Fruit fly (Drosophila melanogaster) whole organism, larva: ENCODE measurements around the gene CG5290.

ENCODE experiments used
- noc ChIP-seq: fragments of 200-800 bp; sonication (Bioruptor generic); optimal IDR thresholded peaks from 3 replicates; lab custom pipeline; 2019; ENCODE audit warnings: missing biosample characterization, mild to moderate bottlenecking, missing genetic modification characterization, moderate library complexity

Gene CG5290

DNA sequence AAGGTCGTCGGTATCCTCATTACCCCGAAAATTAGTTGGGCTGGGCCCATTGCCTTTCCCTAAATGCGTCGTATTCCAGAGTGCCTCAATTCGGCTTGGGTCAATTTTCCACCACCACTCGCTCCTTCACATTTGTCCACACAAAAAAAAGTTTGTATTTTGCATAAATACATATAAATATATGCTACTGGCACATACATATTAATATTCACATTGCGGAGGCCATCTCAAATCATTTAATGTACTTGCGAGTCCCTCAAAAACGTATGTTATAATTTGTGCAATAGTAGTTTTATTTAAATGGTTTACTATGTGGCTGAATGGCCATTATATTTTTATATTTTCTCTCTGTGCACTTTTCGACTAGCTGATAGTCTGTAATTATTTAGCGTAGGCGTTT, 29.2 kb upstream of the CG5290 start:
- no peak for TF ChIP-seq noc (tag; lab: Kevin White, UChicago)

DNA sequence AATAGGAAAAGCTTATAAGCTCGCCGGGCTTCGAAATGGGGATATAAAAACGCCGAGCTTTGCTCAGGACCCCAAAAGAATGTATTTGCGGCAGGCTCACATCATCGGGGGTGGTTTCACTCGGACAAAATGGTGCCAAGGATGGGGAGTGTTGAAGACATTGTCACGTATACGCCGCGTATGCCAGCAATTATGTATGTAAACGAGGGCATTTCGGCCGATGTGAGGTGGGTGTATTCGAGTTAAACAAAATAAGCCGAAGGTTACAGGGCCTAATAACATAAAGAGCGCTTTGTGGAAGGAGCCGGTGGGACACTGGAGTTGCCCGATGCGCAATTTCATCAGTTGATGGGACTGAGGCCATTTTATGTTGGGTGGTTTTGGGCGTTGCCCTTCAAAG, 28.6 kb upstream of the CG5290 start:
- TF ChIP-seq noc (tag; lab: Kevin White, UChicago) = no peak

DNA sequence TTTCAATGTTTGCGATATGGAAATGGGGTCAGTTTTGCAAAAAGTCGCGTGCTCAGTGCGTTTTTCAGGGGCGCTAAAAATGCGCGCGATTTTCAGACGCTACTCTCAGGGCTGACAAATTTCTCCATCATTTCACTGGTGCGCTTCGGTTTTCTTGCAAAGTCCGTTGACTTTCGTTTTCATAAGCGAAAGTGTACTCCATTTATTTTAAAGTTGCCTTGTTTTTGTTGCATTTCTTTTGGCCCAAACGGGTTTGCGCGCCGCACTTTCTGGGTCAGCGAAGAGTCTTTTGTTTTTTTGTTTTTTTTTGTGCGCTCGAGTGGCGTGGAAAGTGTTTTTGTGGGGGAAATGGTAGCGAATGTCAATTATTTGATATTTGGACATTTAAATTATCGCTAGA, 27.3 kb upstream of the CG5290 start:
- TF ChIP-seq noc (tag; lab: Kevin White, UChicago) = no peak

DNA sequence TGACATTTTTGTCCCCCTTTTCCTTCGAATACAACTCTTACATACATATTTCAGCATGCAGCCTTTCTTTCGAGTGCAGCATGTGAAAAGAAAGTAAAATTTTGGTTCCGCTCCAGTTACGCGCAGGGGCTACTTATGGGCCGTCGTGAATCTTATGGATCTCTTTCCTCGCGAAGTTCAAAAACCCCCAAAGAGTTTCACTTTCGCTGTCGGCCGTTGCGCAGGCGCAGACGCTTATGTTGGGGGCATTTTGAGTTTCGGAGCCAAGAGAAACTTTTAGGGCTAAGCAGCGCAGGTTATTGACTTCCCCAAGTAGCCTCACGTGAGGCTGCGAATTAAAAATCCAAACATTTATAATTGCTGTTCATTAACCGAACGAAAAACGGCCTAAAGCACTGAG, 26.3 kb upstream of the CG5290 start:
- no peak for TF ChIP-seq noc (tag; lab: Kevin White, UChicago)

DNA sequence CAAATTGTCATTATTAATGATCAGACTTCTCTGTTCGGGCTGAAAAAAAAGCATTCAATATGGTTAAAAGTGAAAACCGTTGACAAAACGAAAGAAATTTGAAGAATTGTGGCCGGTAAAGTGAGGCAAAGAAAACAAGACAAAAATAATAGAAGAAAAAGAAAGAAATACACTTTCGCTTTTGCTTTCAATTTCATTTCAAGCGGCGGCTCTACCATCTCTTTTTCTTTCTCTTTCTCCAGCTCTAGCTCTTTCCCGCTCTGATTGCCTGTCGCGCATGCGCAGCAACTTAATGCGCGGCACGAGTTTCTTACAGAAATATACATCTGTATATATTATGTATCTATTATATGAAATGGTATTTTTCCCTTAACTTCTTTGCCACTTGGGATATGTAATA, 24.9 kb upstream of the CG5290 start:
- no peak for TF ChIP-seq noc (tag; lab: Kevin White, UChicago)

DNA sequence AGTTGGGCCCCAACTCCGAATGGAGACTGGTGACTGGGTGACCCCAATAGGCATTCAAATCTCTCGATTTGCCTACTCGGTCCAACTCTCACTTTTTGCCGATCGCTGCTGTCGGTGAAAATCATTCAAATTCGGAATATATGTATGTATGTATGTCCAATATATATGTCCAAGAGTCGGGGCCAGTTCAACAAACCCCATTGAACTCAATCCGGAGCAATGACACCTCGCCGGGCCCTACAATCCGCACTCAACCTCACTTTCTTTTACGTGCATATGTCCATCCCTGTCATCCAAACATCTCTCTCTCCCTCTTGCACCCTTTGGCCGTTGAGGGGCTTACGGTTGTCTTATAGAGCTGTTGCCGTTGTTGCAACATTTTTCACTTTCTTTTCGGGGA, 22.7 kb upstream of the CG5290 start:
- no peak for TF ChIP-seq noc (tag; lab: Kevin White, UChicago)

DNA sequence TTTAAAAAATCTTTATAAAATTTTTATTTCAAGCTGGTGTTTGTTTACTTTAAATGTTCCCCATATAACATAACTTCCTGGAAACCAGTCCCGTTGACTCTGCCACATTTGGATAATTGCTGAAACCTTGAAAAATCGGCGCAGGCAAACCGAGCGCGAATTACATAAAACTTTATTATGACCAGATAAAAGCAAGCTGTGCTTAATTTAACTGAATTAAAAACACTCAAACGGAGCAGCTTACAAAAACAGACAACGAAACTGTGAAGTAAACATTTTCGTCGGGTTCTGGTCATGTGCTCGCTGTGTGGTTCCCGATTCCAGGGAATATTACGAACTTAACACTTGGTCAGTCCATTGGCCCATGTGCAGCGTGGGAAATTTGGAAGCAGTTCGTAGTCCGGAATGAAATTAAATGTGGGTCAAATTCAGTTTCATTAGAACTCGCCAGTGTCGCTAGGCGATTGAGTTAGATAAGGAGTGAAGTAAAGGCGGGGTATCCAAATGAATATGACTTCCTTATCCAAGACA, 21.5 kb upstream of the CG5290 start:
- no peak for TF ChIP-seq noc (tag; lab: Kevin White, UChicago)

DNA sequence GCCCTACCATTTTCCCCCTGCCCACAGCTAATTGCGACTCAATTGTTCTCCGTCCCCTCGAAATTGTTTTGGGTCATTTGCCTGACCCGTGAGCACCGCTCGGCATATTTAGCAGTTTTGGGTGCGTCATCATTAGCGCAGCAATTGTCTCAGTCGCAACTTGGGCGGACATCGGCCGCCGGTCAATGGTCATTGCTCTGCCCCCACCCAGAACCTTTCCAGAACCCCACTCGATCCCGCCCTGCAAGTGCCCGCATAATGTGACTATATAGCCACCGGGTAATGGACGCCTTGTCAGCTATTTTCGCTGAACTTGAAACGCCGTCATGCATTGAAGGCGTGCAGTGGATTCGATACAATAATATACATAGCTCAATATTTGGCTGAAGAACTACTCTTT, 20.7 kb upstream of the CG5290 start:
- TF ChIP-seq noc (tag; lab: Kevin White, UChicago) = no peak

DNA sequence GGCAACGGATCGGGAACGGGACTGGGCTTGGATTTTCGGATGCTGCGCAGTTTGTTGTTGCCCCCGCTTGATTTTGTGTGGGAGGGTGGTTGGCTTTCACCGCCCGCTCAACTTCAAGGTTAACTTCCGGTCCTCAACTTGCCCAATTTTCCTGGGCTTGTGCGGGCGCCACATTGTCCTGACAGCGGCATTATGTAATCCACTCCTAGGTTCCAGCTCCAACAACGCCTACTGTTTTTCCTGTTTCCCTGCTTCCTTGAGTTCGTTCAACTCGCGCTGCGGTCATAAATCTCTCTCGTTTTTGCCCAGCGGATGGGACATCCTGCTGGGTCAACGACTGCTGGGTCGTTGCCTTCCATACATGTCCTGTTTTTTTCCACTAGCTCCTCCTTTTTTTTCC, 19.5 kb upstream of the CG5290 start:
- TF ChIP-seq noc (tag; lab: Kevin White, UChicago) = no peak

DNA sequence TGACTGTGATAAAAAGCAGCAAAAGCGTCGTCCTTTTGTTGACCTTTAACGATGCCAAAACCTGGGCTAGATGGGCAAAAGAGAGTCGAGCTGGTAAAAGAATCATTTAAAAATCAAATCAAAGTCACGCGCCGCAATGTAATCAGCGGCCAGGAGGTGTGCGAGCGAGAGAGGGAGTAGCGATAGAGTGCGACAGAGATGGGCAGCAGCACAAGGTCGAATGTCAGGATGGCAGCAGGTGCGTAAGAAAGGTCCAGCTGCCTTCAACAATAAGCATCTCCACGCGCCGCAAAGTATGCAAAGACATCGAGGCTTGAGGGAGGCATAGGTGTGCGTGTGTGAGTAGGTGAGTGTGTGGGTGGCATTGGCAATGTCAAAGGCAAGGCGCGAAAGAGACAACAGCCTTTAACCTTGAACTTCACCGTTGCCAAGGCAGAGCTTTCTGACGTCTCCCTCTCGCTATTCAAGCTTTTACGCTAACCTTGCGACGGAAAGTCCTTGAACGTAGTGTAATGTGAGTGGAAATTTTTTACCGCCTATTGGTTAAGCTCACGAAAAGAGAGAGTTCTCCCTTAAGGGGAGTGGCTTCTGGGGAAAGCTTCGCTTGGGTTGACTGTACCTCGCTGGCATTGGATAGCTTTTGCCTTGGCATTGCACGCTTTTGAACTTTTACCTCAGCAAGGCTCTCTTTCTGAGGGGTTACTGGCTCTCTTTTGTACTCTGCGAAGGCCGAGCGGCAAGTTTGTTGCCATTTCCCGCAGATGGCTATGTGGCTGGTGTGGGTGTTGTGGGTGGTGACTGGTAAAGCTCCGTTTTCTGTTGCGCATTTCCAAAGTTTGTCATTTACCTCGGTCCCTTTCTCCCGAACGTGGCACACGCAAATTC, 17.6 kb upstream of the CG5290 start:
- no peak for TF ChIP-seq noc (tag; lab: Kevin White, UChicago)

DNA sequence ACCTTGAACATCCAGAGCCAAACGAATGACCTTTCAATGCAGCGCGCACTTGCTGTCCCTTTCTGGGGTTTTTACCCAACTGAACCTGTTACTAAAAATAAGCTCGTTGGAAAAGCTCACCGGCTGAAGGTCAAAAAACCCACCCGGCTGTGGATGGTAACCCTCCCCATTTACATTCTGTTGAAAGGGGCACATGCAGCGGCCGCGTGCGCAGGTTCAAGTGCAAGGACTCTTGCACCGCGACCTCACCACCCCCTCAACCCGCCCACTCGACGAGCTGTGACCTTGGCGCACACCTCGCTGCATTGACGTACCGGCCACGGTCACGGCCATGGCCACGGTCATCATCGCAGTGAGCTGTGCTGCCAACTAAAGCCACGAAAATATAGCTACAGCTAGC, 15.7 kb upstream of the CG5290 start:
- TF ChIP-seq noc (tag; lab: Kevin White, UChicago) = no peak

DNA sequence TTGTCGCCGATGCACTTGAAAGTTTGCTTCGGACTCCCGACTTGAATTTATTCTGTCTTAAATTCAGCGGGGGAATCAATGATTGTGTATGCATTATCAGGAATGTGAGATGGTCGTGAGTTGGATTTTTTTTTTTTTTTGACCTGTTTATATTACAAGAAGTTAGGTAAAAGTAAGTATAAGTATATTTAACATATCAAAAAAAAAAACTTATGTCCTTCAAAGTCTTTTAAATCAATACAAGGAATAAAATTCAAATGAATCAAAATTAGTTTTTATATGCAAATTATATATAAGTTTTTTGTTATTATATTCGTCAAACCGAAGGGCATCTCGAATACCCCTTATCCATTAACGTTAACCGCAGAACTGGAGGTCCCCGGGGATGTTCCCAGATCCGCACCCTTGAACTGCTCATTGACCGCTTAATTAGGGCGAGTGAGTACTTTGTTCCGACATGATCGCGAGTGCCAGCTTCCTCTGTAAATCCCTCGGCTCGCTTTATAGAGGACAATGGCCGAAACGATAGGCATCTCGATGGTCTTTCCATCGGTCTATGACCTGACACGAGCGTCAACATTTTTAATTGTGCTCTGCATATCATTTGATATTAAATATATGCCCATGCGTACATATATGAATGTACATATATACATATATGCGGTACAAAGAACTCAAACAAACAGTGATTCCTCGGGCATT, 14.4 kb upstream of the CG5290 start:
- no peak for TF ChIP-seq noc (tag; lab: Kevin White, UChicago)

DNA sequence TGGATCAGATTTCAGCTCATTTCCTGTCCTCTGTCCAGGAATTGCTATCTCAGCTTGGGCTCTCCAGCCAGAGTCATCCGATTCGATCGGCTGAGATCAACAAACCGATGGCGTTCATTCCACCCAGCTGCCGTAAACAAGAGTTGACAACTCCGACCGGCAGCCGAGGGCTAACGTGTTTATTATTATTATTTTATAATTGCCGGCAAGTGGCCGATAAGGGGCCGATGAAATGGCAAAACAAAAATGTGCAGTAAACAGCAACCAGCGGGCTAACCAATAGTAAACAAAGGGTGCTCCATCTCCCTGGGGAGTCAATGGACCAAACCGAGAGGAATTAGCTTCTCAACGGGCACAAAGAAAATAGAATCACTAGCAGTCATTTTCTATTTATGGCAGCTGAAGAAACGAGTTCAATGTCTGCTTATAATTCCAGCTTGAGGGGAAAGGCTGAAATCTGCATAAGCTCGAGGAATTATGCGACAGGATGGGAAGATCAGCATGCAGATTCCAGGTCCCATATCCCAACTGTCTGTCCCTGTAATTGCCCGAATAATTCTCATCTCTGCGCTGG, 12.9 kb upstream of the CG5290 start:
- TF ChIP-seq noc (tag; lab: Kevin White, UChicago) = no peak

DNA sequence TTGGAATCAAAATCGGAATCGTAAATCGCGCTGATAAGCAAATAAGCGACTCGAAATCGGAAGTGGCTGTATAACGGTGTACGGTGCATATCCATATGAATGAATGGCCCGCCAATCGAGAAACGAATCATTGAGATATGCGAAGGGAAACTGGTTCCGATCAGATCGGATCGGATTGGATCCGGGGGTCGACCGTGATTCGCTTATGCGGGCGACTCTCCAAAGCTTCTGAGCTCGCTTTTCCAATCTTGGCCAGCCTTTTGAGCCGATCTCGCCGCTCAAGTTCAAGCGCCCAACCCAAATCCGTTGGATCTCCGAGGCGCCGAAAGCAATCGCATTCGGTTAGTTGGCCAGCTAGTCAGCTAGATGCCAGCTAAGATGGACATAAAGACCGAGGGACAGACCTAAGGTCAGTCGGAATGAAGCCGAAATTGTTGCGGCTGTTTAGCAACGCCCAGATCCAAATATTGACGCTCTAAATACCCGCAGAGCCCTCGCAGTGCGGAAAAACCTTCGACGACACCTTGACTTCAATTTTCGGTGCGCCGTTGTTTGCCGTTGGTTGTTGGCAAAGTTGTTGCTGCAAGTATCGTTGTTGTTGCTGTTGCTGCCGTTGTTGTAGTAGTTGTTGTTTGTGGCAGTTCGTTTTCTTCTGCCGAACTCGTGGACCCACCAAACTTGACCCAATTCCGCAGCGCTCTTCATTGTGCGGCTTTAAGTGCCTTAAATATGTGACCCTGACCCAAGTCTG, 11.8 kb upstream of the CG5290 start:
- TF ChIP-seq noc (tag; lab: Kevin White, UChicago) = no peak
